Fruit fly (Drosophila melanogaster): ENCODE measurements around the gene ldd.

ldd gene

dm6 chrX:21116864-21117464, 6.5 kb upstream of the ldd start, which contains the start of the genes unc and CG15445 (continued):
- TF ChIP-seq jumu (GFP tag; optimal IDR thresholded peaks at IDR 0.05) (peak; percentile 45), Doc3 (GFP tag; IDR thresholded peaks at IDR 0.05; ENCODE audit: partially characterized antibody) (peak; percentile 66; the same call in 2 of the 3 replicates), fd102C (GFP tag; optimal IDR thresholded peaks at IDR 0.05) (no peak), Awh (GFP tag; IDR thresholded peaks at IDR 0.05) (no peak), CG8388 (GFP tag; optimal IDR thresholded peaks at IDR 0.05) (no peak), NC2β (GFP tag; optimal IDR thresholded peaks at IDR 0.05) (peak; percentile 3), Dek (tag; optimal IDR thresholded peaks at IDR 0.05) (no peak), Dip3 (GFP tag; optimal IDR thresholded peaks at IDR 0.05) (peak; percentile 22), wek (GFP tag; optimal IDR thresholded peaks at IDR 0.05) (no peak), Usf (GFP tag; optimal IDR thresholded peaks at IDR 0.05) (no peak), CG12104 (GFP tag; optimal IDR thresholded peaks at IDR 0.05) (no peak), CG9797 (GFP tag; optimal IDR thresholded peaks at IDR 0.05) (peak; percentile 11), Bdp1 (GFP tag; optimal IDR thresholded peaks at IDR 0.05) (no peak), psq (GFP tag; optimal IDR thresholded peaks at IDR 0.05) (no peak), ham (GFP tag; IDR thresholded peaks at IDR 0.05) (no peak), CG10209 (GFP tag; optimal IDR thresholded peaks at IDR 0.05) (no peak), CG10543 (GFP tag; optimal IDR thresholded peaks at IDR 0.05) (no peak), CG10959 (GFP tag; IDR thresholded peaks at IDR 0.05) (no peak), CG4617 (GFP tag; optimal IDR thresholded peaks at IDR 0.05; ENCODE audit: borderline replicate concordance) (peak; percentile 71), lab (GFP tag; optimal IDR thresholded peaks at IDR 0.05) (no peak), CG13624 (GFP tag; optimal IDR thresholded peaks at IDR 0.05) (no peak), CG7928 (GFP tag; optimal IDR thresholded peaks at IDR 0.05) (peak; percentile 5), Nf-YC (tag; optimal IDR thresholded peaks at IDR 0.05) (no peak), bbx (GFP tag; IDR thresholded peaks at IDR 0.05; ENCODE audit: partially characterized antibody) (peak; percentile 83), dysf (GFP tag; IDR thresholded peaks at IDR 0.05) (peak; percentile 36; the same call in 1 of the 3 replicates), Lhr (GFP tag; optimal IDR thresholded peaks at IDR 0.05) (peak; percentile 53), CkIIα-i1 (GFP tag; IDR thresholded peaks at IDR 0.05) (no peak), ranshi (GFP tag; IDR thresholded peaks at IDR 0.05) (0 out of 2 replicates have a peak, but pooled peaks have one; percentile 15), grn (GFP tag; optimal IDR thresholded peaks at IDR 0.05) (no peak), NC2α (GFP tag; optimal IDR thresholded peaks at IDR 0.05) (no peak), CG34376 (GFP tag; optimal IDR thresholded peaks at IDR 0.05) (no peak), BEAF-32 (GFP tag; optimal IDR thresholded peaks at IDR 0.05) (peak; percentile 94), Aef1 (GFP tag; IDR thresholded peaks at IDR 0.05) (peak; percentile 81), CG4282 (GFP tag; optimal IDR thresholded peaks at IDR 0.05) (no peak), vvl (GFP tag; IDR thresholded peaks at IDR 0.05) (no peak), CG16815 (GFP tag; optimal IDR thresholded peaks at IDR 0.05) (no peak), CG1832 (GFP tag; optimal IDR thresholded peaks at IDR 0.05) (no peak), nom (GFP tag; optimal IDR thresholded peaks at IDR 0.05) (no peak), D19A (tag; optimal IDR thresholded peaks at IDR 0.05) (no peak), CG17912 (GFP tag; optimal IDR thresholded peaks at IDR 0.05) (no peak), CG17385 (GFP tag; optimal IDR thresholded peaks at IDR 0.05) (peak; percentile 83), CG1647 (GFP tag; optimal IDR thresholded peaks at IDR 0.05) (no peak), so (GFP tag; IDR thresholded peaks at IDR 0.05) (no peak), CG17186 (GFP tag; optimal IDR thresholded peaks at IDR 0.05) (peak; percentile 44), CG13894 (tag; optimal IDR thresholded peaks at IDR 0.05) (no peak), pnt (GFP tag; optimal IDR thresholded peaks at IDR 0.05) (no peak), nau (GFP tag; optimal IDR thresholded peaks at IDR 0.05) (no peak), Adf1 (GFP tag; IDR thresholded peaks at IDR 0.05) (no peak), gcm2 (GFP tag; optimal IDR thresholded peaks at IDR 0.05) (no peak), Blimp-1 (GFP tag; optimal IDR thresholded peaks at IDR 0.05) (no peak)
